Fruit fly (Drosophila melanogaster): Measurements from ENCODE around the gene CG34129.

dm6 chr3R:26214301-26214700 lies 23.3 kb upstream of the CG34129 start:
- TF ChIP-seq CG8388 (GFP tag; optimal IDR thresholded peaks at IDR 0.05) (no peak), CG10366 (GFP tag; IDR thresholded peaks at IDR 0.05) (no peak), CG12744 (GFP tag; optimal IDR thresholded peaks at IDR 0.05) (no peak)

Measured in whole organism, embryonic.